Worm (Caenorhabditis elegans): ENCODE results near the gene C47D12.5.

DNA sequence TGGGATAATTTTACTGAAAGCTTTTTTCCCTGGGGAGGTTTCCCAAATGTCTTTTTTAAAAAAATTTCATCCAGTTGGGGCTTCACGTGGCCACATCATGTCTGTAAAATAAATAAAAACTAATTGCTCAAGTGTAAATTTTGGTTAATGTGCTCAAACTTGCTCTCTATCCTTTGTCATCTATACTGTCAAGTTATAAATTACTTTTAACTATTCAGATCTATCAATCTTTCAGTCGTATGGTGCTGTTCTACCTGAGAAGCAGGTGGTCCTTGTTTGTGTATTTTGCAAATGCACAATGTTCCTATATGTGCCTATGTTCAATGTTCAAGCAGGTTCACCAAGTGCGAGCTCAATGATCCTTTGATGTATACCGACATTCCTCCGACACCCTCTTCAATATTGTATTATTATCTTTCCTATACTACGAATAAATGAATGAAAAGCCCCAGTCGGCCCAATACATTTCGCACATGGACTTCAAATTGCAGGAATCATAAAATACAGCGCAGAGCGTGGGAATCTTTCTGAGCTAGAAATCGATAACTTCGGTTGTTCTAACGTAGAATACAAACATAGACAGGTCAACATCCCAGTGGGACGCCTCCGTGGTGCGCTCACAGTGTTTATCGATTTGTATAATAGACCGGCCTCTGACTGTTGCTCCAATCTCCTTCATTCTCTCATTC lies 3.8 kb downstream of the C47D12.5 start, which contains the start of the genes sfxn-1.4 and C47D12.4:
- TF ChIP-seq fkh-10 (GFP tag; optimal IDR thresholded peaks at IDR 0.05) = no peak
- TF ChIP-seq dmd-4 (tag; optimal IDR thresholded peaks at IDR 0.05; ENCODE audit: borderline replicate concordance) = no peak
- TF ChIP-seq nhr-232 (tag; optimal IDR thresholded peaks at IDR 0.05) = no peak
- TF ChIP-seq madf-2 (tag; optimal IDR thresholded peaks at IDR 0.05) = no peak
- no peak for TF ChIP-seq unc-86 (tag; optimal IDR thresholded peaks at IDR 0.05)
- TF ChIP-seq che-1 (tag; optimal IDR thresholded peaks at IDR 0.05) = no peak
- TF ChIP-seq ceh-22 (tag; optimal IDR thresholded peaks at IDR 0.05) = no peak

Data from whole organism, late embryonic.